Fruit fly (Drosophila melanogaster) whole organism, larva: ENCODE results near the gene CG5541.
A peak's percentile ranks its signal among the peaks of the same experiment; 100 is the strongest.

ENCODE experiments used
- noc ChIP-seq: fragments of 200-800 bp; sonication (Bioruptor generic); optimal IDR thresholded peaks from 3 replicates; lab custom pipeline; 2019; ENCODE audit warnings: missing biosample characterization, mild to moderate bottlenecking, missing genetic modification characterization, moderate library complexity

CG5541 gene

dm6 chrX:15063404-15064062 lies 19.6 kb downstream of the CG5541 start, which contains the start of the genes hiw and ND-B18:
Gene hiw, minus strand, starts transcription at chrX:15063429.
Gene ND-B18, plus strand, starts transcription at chrX:15063733.
- TF ChIP-seq noc, result no peak

- peak; percentile 15 for TF ChIP-seq noc
Measured at dm6 chrX:15066374-15067057, 22.6 kb downstream of the CG5541 start, which contains the start of the genes opm and dob. Gene opm, minus strand, starts transcription at chrX:15066432. Gene dob, plus strand, starts transcription at chrX:15067007.

- no peak for TF ChIP-seq noc
Measured at dm6 chrX:15068537-15068936, 24.6 kb downstream of the CG5541 start.

- TF ChIP-seq noc, result peak; percentile 86
Measured at dm6 chrX:15069417-15069896, 25.5 kb downstream of the CG5541 start.

dm6 chrX:15070137-15070536 lies 26.2 kb downstream of the CG5541 start:
- TF ChIP-seq noc, result no peak

- TF ChIP-seq noc, result peak; percentile 68
Measured at dm6 chrX:15070811-15071479, 27.0 kb downstream of the CG5541 start.

- TF ChIP-seq noc, result peak; percentile 91
Measured at dm6 chrX:15074646-15075351, 30.9 kb downstream of the CG5541 start.

dm6 chrX:15075485-15076037 lies 31.6 kb downstream of the CG5541 start:
- no peak for TF ChIP-seq noc

dm6 chrX:15076038-15076575 lies 32.2 kb downstream of the CG5541 start, which contains the start of gene Lsd-2:
Gene Lsd-2, minus strand, starts transcription at chrX:15076220.
- TF ChIP-seq noc, result no peak

dm6 chrX:15076606-15077005 lies 32.7 kb downstream of the CG5541 start:
- no peak for TF ChIP-seq noc

dm6 chrX:15077576-15078136 lies 33.7 kb downstream of the CG5541 start:
- no peak for TF ChIP-seq noc

- no peak for TF ChIP-seq noc
Measured at dm6 chrX:15078394-15078793, 34.5 kb downstream of the CG5541 start.

dm6 chrX:15079163-15079809 lies 35.4 kb downstream of the CG5541 start:
- peak; percentile 59 for TF ChIP-seq noc

dm6 chrX:15079945-15080344 lies 36.0 kb downstream of the CG5541 start:
- TF ChIP-seq noc, result no peak

- TF ChIP-seq noc, result peak; percentile 39
Measured at dm6 chrX:15080780-15081402, 37.0 kb downstream of the CG5541 start, which contains the start of gene CG33177. Gene CG33177, plus strand, starts transcription at chrX:15081367.
